Worm (Caenorhabditis elegans): Measurements from ENCODE around the gene ulp-1.

ulp-1 gene

DNA sequence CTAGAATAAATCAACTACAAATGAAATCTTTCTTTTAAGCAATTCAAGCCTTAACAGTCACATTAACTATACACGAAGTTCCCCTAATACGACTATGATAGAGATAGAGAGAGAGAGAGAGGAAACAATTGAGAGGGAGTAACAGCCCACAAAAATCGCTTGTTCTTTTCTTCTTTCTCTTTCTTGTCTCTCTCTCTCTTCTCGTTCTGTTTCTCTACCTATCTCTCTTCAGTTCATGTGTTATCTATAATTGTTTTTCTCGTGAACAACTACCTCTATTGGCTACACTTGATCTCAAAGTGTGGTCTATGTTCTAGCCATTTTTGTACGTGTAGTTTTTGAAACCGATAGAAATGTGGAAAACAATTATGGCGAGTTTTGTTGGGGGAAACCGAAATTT, 33.0 kb upstream of the ulp-1 start (continued):
- peak; percentile 80 for TF ChIP-seq sma-9 (GFP tag; optimal IDR thresholded peaks at IDR 0.05)
- TF ChIP-seq sma-9 (tag; optimal IDR thresholded peaks at IDR 0.05) = no peak
- TF ChIP-seq F13H6.1 (tag; optimal IDR thresholded peaks at IDR 0.05) = peak; percentile 54
- no peak for TF ChIP-seq ZK546.5 (tag; optimal IDR thresholded peaks at IDR 0.05)
- TF ChIP-seq gmeb-1 (tag; optimal IDR thresholded peaks at IDR 0.05) = peak; percentile 54
- no peak for TF ChIP-seq nhr-12 (tag; optimal IDR thresholded peaks at IDR 0.05)
- peak; percentile 85 for TF ChIP-seq fos-1 (tag; optimal IDR thresholded peaks at IDR 0.05)
- TF ChIP-seq nhr-23 (tag; optimal IDR thresholded peaks at IDR 0.05) = no peak
- no peak for TF ChIP-seq ceh-16 (tag; optimal IDR thresholded peaks at IDR 0.05)

DNA sequence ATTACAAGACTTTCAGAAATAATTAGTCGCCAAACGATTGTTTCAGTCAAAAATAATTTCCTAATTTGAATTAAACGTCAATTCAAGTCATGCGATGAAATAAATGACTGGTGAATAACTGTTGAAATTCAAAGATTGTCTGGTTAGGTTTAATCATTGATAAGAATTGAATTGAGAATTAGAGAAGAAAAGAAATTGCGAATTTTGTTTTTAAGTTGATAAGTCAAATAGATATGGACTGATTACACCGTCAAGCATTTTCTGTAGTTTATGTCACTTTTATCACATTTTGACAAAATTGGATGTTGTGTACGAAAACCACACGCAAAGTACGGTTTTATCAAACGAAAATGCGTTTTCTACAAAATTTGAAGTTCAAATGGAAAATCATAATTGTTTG, 31.7 kb upstream of the ulp-1 start:
- TF ChIP-seq sma-3 (GFP tag; optimal IDR thresholded peaks at IDR 0.05) (peak; percentile 44), ztf-1 (GFP tag; conservative IDR thresholded peaks at IDR 0.05) (no peak), blmp-1 (tag; optimal IDR thresholded peaks at IDR 0.05; ENCODE audit: insufficient read depth) (no peak), nhr-237 (tag; optimal IDR thresholded peaks at IDR 0.05) (no peak), zag-1 (tag; optimal IDR thresholded peaks at IDR 0.05) (no peak), F13H6.1 (tag; optimal IDR thresholded peaks at IDR 0.05) (peak; percentile 1), nhr-129 (tag; optimal IDR thresholded peaks at IDR 0.05) (peak; percentile 30), nhr-77 (tag; optimal IDR thresholded peaks at IDR 0.05) (no peak), ztf-4 (tag; optimal IDR thresholded peaks at IDR 0.05) (no peak), lsy-2 (tag; optimal IDR thresholded peaks at IDR 0.05) (peak in 1 of 2 experiments; percentile 28), C34F6.9 (tag; optimal IDR thresholded peaks at IDR 0.05) (peak; percentile 14), lin-13 (GFP tag; optimal IDR thresholded peaks at IDR 0.05) (no peak), gmeb-1 (tag; optimal IDR thresholded peaks at IDR 0.05) (peak; percentile 58), nhr-10 (tag; optimal IDR thresholded peaks at IDR 0.05) (no peak), egl-27 (tag; optimal IDR thresholded peaks at IDR 0.05) (no peak), unc-39 (tag; optimal IDR thresholded peaks at IDR 0.05) (no peak), nhr-21 (tag; optimal IDR thresholded peaks at IDR 0.05) (peak; percentile 25), sem-4 (tag; optimal IDR thresholded peaks at IDR 0.05) (no peak), unc-62 (GFP tag; optimal IDR thresholded peaks at IDR 0.05) (no peak), nhr-11 (tag; optimal IDR thresholded peaks at IDR 0.05) (no peak), fos-1 (tag; optimal IDR thresholded peaks at IDR 0.05) (peak; percentile 97), ztf-11 (tag; optimal IDR thresholded peaks at IDR 0.05) (no peak), sma-9 (GFP tag; optimal IDR thresholded peaks at IDR 0.05) (peak; percentile 69), sma-9 (tag; optimal IDR thresholded peaks at IDR 0.05) (no peak), crh-2 (tag; optimal IDR thresholded peaks at IDR 0.05) (peak; percentile 88), nhr-25 (tag; optimal IDR thresholded peaks at IDR 0.05) (peak; percentile 53), nhr-12 (tag; optimal IDR thresholded peaks at IDR 0.05) (no peak), ama-1 (optimal IDR thresholded peaks at IDR 0.05) (no peak)

DNA sequence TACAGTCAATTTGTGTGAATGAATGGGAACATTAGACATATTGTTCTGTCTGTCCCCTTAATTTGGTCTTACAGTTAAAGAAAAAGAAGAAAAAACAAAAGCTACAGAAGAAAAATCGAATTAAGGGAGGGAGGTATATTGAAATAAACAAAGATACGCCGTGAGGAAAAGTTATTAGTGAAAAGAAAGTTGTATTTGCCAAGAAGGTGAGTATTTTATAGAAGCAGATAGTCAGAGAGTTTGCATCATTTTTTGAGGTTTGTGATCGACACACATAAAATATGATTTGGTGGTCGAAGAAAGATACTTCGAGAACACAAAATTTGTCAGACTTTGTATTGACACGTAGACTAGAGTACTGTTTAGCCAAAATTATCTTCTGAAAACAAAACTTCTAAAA, 30.8 kb upstream of the ulp-1 start:
- TF ChIP-seq C34F6.9 (tag; optimal IDR thresholded peaks at IDR 0.05) = no peak
- no peak for TF ChIP-seq lin-39 (tag; optimal IDR thresholded peaks at IDR 0.05)
- peak; percentile 24 for TF ChIP-seq crh-2 (tag; optimal IDR thresholded peaks at IDR 0.05)
- no peak for TF ChIP-seq egl-27 (tag; optimal IDR thresholded peaks at IDR 0.05)
- TF ChIP-seq zag-1 (tag; optimal IDR thresholded peaks at IDR 0.05) = no peak
- TF ChIP-seq blmp-1 (tag; optimal IDR thresholded peaks at IDR 0.05; ENCODE audit: insufficient read depth) = peak; percentile 14
- peak; percentile 32 for TF ChIP-seq gmeb-1 (tag; optimal IDR thresholded peaks at IDR 0.05)
- peak; percentile 60 for TF ChIP-seq fos-1 (tag; optimal IDR thresholded peaks at IDR 0.05)
- TF ChIP-seq nhr-25 (tag; optimal IDR thresholded peaks at IDR 0.05) = peak; percentile 43
- no peak for TF ChIP-seq lin-13 (GFP tag; optimal IDR thresholded peaks at IDR 0.05)
- no peak for TF ChIP-seq dmd-4 (tag; optimal IDR thresholded peaks at IDR 0.05)
- no peak for TF ChIP-seq sma-3 (GFP tag; optimal IDR thresholded peaks at IDR 0.05)
- TF ChIP-seq nhr-23 (tag; optimal IDR thresholded peaks at IDR 0.05) = no peak
- no peak for TF ChIP-seq unc-62 (GFP tag; optimal IDR thresholded peaks at IDR 0.05)
- TF ChIP-seq R02D3.7 (tag; optimal IDR thresholded peaks at IDR 0.05) = no peak
- no peak for TF ChIP-seq sem-4 (tag; optimal IDR thresholded peaks at IDR 0.05)
- no peak for TF ChIP-seq ama-1 (optimal IDR thresholded peaks at IDR 0.05)
- no peak for TF ChIP-seq mab-5 (tag; optimal IDR thresholded peaks at IDR 0.05)
- peak; percentile 91 for TF ChIP-seq nhr-129 (tag; optimal IDR thresholded peaks at IDR 0.05)
- no peak for TF ChIP-seq ceh-16 (tag; optimal IDR thresholded peaks at IDR 0.05)
- no peak for TF ChIP-seq mbf-1 (tag; optimal IDR thresholded peaks at IDR 0.05)
- no peak for TF ChIP-seq nhr-6 (tag; optimal IDR thresholded peaks at IDR 0.05)
- TF ChIP-seq sma-9 (GFP tag; optimal IDR thresholded peaks at IDR 0.05) = peak; percentile 49
- no peak for TF ChIP-seq sma-9 (tag; optimal IDR thresholded peaks at IDR 0.05)
- no peak for TF ChIP-seq ZK546.5 (tag; optimal IDR thresholded peaks at IDR 0.05)
- no peak for TF ChIP-seq ztf-4 (tag; optimal IDR thresholded peaks at IDR 0.05)
- no peak for TF ChIP-seq lsy-2 (tag; optimal IDR thresholded peaks at IDR 0.05)
- TF ChIP-seq alr-1 (tag; optimal IDR thresholded peaks at IDR 0.05) = no peak

Measured in whole organism, L2 larva.